Worm (Caenorhabditis elegans): ENCODE data around the gene fbxa-88.

- no peak for TF ChIP-seq ztf-4 (tag; optimal IDR thresholded peaks at IDR 0.05)
- TF ChIP-seq fos-1 (tag; optimal IDR thresholded peaks at IDR 0.05) = no peak
- TF ChIP-seq ama-1 (optimal IDR thresholded peaks at IDR 0.05) = no peak
- TF ChIP-seq nhr-76 (tag; optimal IDR thresholded peaks at IDR 0.05) = no peak
- no peak for TF ChIP-seq elt-3 (tag; optimal IDR thresholded peaks at IDR 0.05)
- TF ChIP-seq nhr-28 (tag; optimal IDR thresholded peaks at IDR 0.05) = no peak
These were observed 19.3 kb upstream of the fbxa-88 start, which contains the start of the genes str-109 and F10A3.11 for ce11 chrV:16162124-16162735.
